Fruit fly (Drosophila melanogaster) whole organism, embryonic: ENCODE data around the gene Pop4.
A peak's percentile ranks its signal among the peaks of the same experiment; 100 is the strongest.

Experiments
- Aef1 ChIP-seq: fragments of 200-800 bp; sonication (Bioruptor generic); IDR thresholded peaks from 3 replicates; pipeline ENCODE4 v1.3.6; 2022; ENCODE audit warnings: missing biosample characterization, missing genetic modification characterization
- Antp ChIP-seq: fragments of 200-800 bp; sonication (Bioruptor generic); optimal IDR thresholded peaks from 3 replicates; lab custom pipeline; 2016; ENCODE audit warnings: missing biosample characterization, missing genetic modification characterization
- Atf-2 ChIP-seq: fragments of 200-800 bp; sonication (Bioruptor generic); optimal IDR thresholded peaks from 2 replicates; lab custom pipeline; 2016; ENCODE audit warnings: missing biosample characterization, missing genetic modification characterization
- Bdp1 ChIP-seq: fragments of 200-800 bp; sonication (Bioruptor generic); optimal IDR thresholded peaks from 3 replicates; lab custom pipeline; 2016; ENCODE audit warnings: missing biosample characterization, missing genetic modification characterization
- CG10267 ChIP-seq: fragments of 200-800 bp; sonication (Bioruptor generic); optimal IDR thresholded peaks from 2 replicates; lab custom pipeline; 2018; ENCODE audit warnings: missing biosample characterization, mild to moderate bottlenecking, missing genetic modification characterization, moderate library complexity
- CG10462 ChIP-seq: fragments of 200-800 bp; sonication (Bioruptor generic); optimal IDR thresholded peaks from 2 replicates; lab custom pipeline; 2016; ENCODE audit warnings: missing biosample characterization, missing genetic modification characterization
- CG11085 ChIP-seq: fragments of 200-800 bp; sonication (Bioruptor generic); IDR thresholded peaks from 2 replicates; pipeline ENCODE4 v1.3.6; 2022; ENCODE audit warnings: missing biosample characterization, missing genetic modification characterization
- CG13296 ChIP-seq: fragments of 200-800 bp; sonication (Bioruptor generic); optimal IDR thresholded peaks from 3 replicates; lab custom pipeline; 2018; ENCODE audit warnings: missing biosample characterization, mild to moderate bottlenecking, missing genetic modification characterization
- CG1602 ChIP-seq: fragments of 200-800 bp; sonication (Bioruptor generic); optimal IDR thresholded peaks from 3 replicates; lab custom pipeline; 2016; ENCODE audit warnings: missing biosample characterization, missing genetic modification characterization
- CG1832 ChIP-seq: fragments of 200-800 bp; sonication (Bioruptor generic); optimal IDR thresholded peaks from 2 replicates; lab custom pipeline; 2017; ENCODE audit warnings: missing biosample characterization, mild to moderate bottlenecking, missing genetic modification characterization, inconsistent platforms
- CG2129 ChIP-seq: fragments of 200-800 bp; sonication (Bioruptor generic); IDR thresholded peaks from 2 replicates; pipeline ENCODE4 v1.3.6; 2022; ENCODE audit warnings: missing biosample characterization, missing genetic modification characterization; ENCODE audit not compliant: partially characterized antibody
- CG33213 ChIP-seq: fragments of 200-800 bp; sonication (Bioruptor generic); optimal IDR thresholded peaks from 3 replicates; lab custom pipeline; 2016; ENCODE audit warnings: missing biosample characterization, missing genetic modification characterization
- CG3995 ChIP-seq: fragments of 200-800 bp; sonication (Bioruptor generic); optimal IDR thresholded peaks from 3 replicates; lab custom pipeline; 2016; ENCODE audit warnings: missing biosample characterization, missing genetic modification characterization
- CG4820 ChIP-seq: fragments of 200-800 bp; sonication (Bioruptor generic); optimal IDR thresholded peaks from 3 replicates; lab custom pipeline; 2016; ENCODE audit warnings: missing biosample characterization, missing genetic modification characterization
- CG8765 ChIP-seq: fragments of 200-800 bp; sonication (Bioruptor generic); IDR thresholded peaks from 2 replicates; pipeline ENCODE4 v1.3.6; 2022; ENCODE audit warnings: missing biosample characterization, missing genetic modification characterization
- E2f1 ChIP-seq: fragments of 200-800 bp; sonication (Bioruptor generic); IDR thresholded peaks from 2 replicates; pipeline ENCODE4 v1.3.6; 2022; ENCODE audit warnings: missing biosample characterization, missing genetic modification characterization
- ERR ChIP-seq: fragments of 200-800 bp; sonication (Bioruptor generic); optimal IDR thresholded peaks from 2 replicates; lab custom pipeline; 2016; ENCODE audit warnings: missing biosample characterization, missing genetic modification characterization
- Fer1 ChIP-seq: fragments of 200-800 bp; sonication (Bioruptor generic); optimal IDR thresholded peaks from 2 replicates; lab custom pipeline; 2017; ENCODE audit warnings: missing biosample characterization, mild to moderate bottlenecking, missing genetic modification characterization
- HLH54F ChIP-seq: fragments of 200-800 bp; sonication (Bioruptor generic); optimal IDR thresholded peaks from 3 replicates; lab custom pipeline; 2016; ENCODE audit warnings: missing biosample characterization, missing genetic modification characterization
- HLHmδ ChIP-seq: fragments of 200-800 bp; sonication (Bioruptor generic); optimal IDR thresholded peaks from 2 replicates; lab custom pipeline; 2018; ENCODE audit warnings: missing biosample characterization, mild to moderate bottlenecking, missing genetic modification characterization, moderate library complexity
- MTF-1 ChIP-seq: fragments of 200-800 bp; sonication (Bioruptor generic); optimal IDR thresholded peaks from 2 replicates; lab custom pipeline; 2018; ENCODE audit warnings: missing biosample characterization, mild to moderate bottlenecking, missing genetic modification characterization, borderline replicate concordance
- Myb ChIP-seq: fragments of 200-800 bp; sonication (Bioruptor generic); optimal IDR thresholded peaks from 2 replicates; lab custom pipeline; 2016; ENCODE audit warnings: missing biosample characterization, missing genetic modification characterization
- Opbp ChIP-seq: fragments of 200-800 bp; sonication (Bioruptor generic); IDR thresholded peaks from 3 replicates; pipeline ENCODE4 v1.3.6; 2022; ENCODE audit warnings: missing biosample characterization, missing genetic modification characterization; ENCODE audit not compliant: partially characterized antibody
- Poxn ChIP-seq: fragments of 200-800 bp; sonication (Bioruptor generic); IDR thresholded peaks from 2 replicates; pipeline ENCODE4 v1.3.6; 2022; ENCODE audit warnings: missing biosample characterization, missing genetic modification characterization
- Six4 ChIP-seq: fragments of 200-800 bp; sonication (Bioruptor generic); optimal IDR thresholded peaks from 2 replicates; lab custom pipeline; 2016; ENCODE audit warnings: missing biosample characterization, missing genetic modification characterization
- TFAM ChIP-seq: fragments of 200-800 bp; sonication (Bioruptor generic); optimal IDR thresholded peaks from 2 replicates; lab custom pipeline; 2017; ENCODE audit warnings: missing biosample characterization, missing genetic modification characterization, inconsistent platforms
- Vsx1 ChIP-seq: fragments of 200-800 bp; sonication (Bioruptor generic); optimal IDR thresholded peaks from 2 replicates; lab custom pipeline; 2017; ENCODE audit warnings: missing biosample characterization, mild to moderate bottlenecking, missing genetic modification characterization, missing genetic modification reagents
- amos ChIP-seq: fragments of 200-800 bp; sonication (Bioruptor generic); IDR thresholded peaks from 2 replicates; pipeline ENCODE4 v1.3.6; 2022; ENCODE audit warnings: missing biosample characterization, missing genetic modification characterization; ENCODE audit not compliant: partially characterized antibody
- ash1 ChIP-seq: fragments of 200-800 bp; sonication (Bioruptor generic); optimal IDR thresholded peaks from 2 replicates; lab custom pipeline; 2018; ENCODE audit warnings: missing biosample characterization, mild to moderate bottlenecking, missing genetic modification characterization
- br ChIP-seq: fragments of >200 bp; optimal IDR thresholded peaks from 2 replicates; lab custom pipeline; 2017
- caup ChIP-seq: fragments of 200-800 bp; sonication (Bioruptor generic); optimal IDR thresholded peaks from 3 replicates; lab custom pipeline; 2017; ENCODE audit warnings: missing biosample characterization, mild to moderate bottlenecking, missing genetic modification characterization, moderate library complexity; ENCODE audit not compliant: severe bottlenecking
- danr ChIP-seq: fragments of 200-800 bp; sonication (Bioruptor generic); IDR thresholded peaks from 2 replicates; pipeline ENCODE4 v1.3.6; 2022; ENCODE audit warnings: missing biosample characterization, missing genetic modification characterization
- dm ChIP-seq: fragments of 200-800 bp; sonication (Bioruptor generic); optimal IDR thresholded peaks from 3 replicates; lab custom pipeline; 2016; ENCODE audit warnings: missing biosample characterization, missing genetic modification characterization
- dpn ChIP-seq, 2 experiments: fragments of 200-800 bp; sonication (Bioruptor generic); optimal IDR thresholded peaks; 3 replicates each; lab custom pipeline; 2016; ENCODE audit warnings: missing biosample characterization in 2 of 2, missing genetic modification characterization in 2 of 2
- en ChIP-seq: fragments of 200-800 bp; sonication (Bioruptor generic); optimal IDR thresholded peaks from 2 replicates; lab custom pipeline; 2016; ENCODE audit warnings: missing biosample characterization, missing genetic modification characterization
- exex ChIP-seq: fragments of 200-800 bp; sonication (Bioruptor generic); optimal IDR thresholded peaks from 4 replicates; lab custom pipeline; 2018; ENCODE audit warnings: missing biosample characterization, mild to moderate bottlenecking, missing genetic modification characterization, moderate library complexity
- gcm2 ChIP-seq: fragments of 200-800 bp; sonication (Bioruptor generic); optimal IDR thresholded peaks from 2 replicates; lab custom pipeline; 2016; ENCODE audit warnings: missing biosample characterization, missing genetic modification characterization
- ham ChIP-seq: fragments of 200-800 bp; sonication (Bioruptor generic); IDR thresholded peaks from 2 replicates; pipeline ENCODE4 v1.3.6; 2022; ENCODE audit warnings: missing biosample characterization, missing genetic modification characterization
- hbn ChIP-seq: fragments of 200-800 bp; sonication (Bioruptor generic); IDR thresholded peaks from 2 replicates; pipeline ENCODE4 v1.3.6; 2022; ENCODE audit warnings: missing biosample characterization, missing genetic modification characterization; ENCODE audit not compliant: partially characterized antibody
- her ChIP-seq: fragments of 200-800 bp; sonication (Bioruptor generic); optimal IDR thresholded peaks from 2 replicates; lab custom pipeline; 2016; ENCODE audit warnings: missing biosample characterization, missing genetic modification characterization
- ind ChIP-seq: fragments of 200-800 bp; sonication (Bioruptor generic); optimal IDR thresholded peaks from 3 replicates; lab custom pipeline; 2016; ENCODE audit warnings: missing biosample characterization, missing genetic modification characterization
- lilli ChIP-seq: fragments of 200-800 bp; sonication (Bioruptor generic); optimal IDR thresholded peaks from 3 replicates; lab custom pipeline; 2016; ENCODE audit warnings: missing biosample characterization, missing genetic modification characterization
- nerfin-2 ChIP-seq: fragments of 200-800 bp; sonication (Bioruptor generic); IDR thresholded peaks from 2 replicates; pipeline ENCODE4 v1.3.6; 2022; ENCODE audit warnings: missing biosample characterization, missing genetic modification characterization; ENCODE audit not compliant: partially characterized antibody
- pfk ChIP-seq: fragments of 200-800 bp; sonication (Bioruptor generic); optimal IDR thresholded peaks from 2 replicates; lab custom pipeline; 2018; ENCODE audit warnings: missing biosample characterization, mild to moderate bottlenecking, missing genetic modification characterization, moderate library complexity
- phol ChIP-seq: fragments of 200-800 bp; sonication (Bioruptor generic); optimal IDR thresholded peaks from 3 replicates; lab custom pipeline; 2018; ENCODE audit warnings: missing biosample characterization, mild to moderate bottlenecking, missing genetic modification characterization, moderate library complexity
- run ChIP-seq: fragments of 200-800 bp; sonication (Bioruptor generic); optimal IDR thresholded peaks from 3 replicates; lab custom pipeline; 2018; ENCODE audit warnings: missing biosample characterization, mild to moderate bottlenecking, missing genetic modification characterization
- sd ChIP-seq: fragments of 200-800 bp; sonication (Bioruptor generic); optimal IDR thresholded peaks from 3 replicates; lab custom pipeline; 2018; ENCODE audit warnings: missing biosample characterization, mild to moderate bottlenecking, missing genetic modification characterization, moderate library complexity
- sens ChIP-seq: fragments of 200-800 bp; sonication (Bioruptor generic); peaks from one replicate; lab custom pipeline; 2016; ENCODE audit warnings: missing biosample characterization, missing genetic modification characterization
- slp2 ChIP-seq: fragments of 200-800 bp; sonication (Bioruptor generic); optimal IDR thresholded peaks from 2 replicates; lab custom pipeline; 2016; ENCODE audit warnings: missing biosample characterization, missing genetic modification characterization
- tap ChIP-seq: fragments of 200-800 bp; optimal IDR thresholded peaks from 3 replicates; lab custom pipeline; 2019; ENCODE audit warnings: missing biosample characterization, mild to moderate bottlenecking, missing genetic modification characterization, moderate library complexity
- toy ChIP-seq: fragments of 200-800 bp; sonication (Bioruptor generic); IDR thresholded peaks from 2 replicates; pipeline ENCODE4 v1.3.6; 2022; ENCODE audit warnings: missing biosample characterization, missing genetic modification characterization
- wdn ChIP-seq: fragments of 200-800 bp; sonication (Bioruptor generic); IDR thresholded peaks from 2 replicates; pipeline ENCODE4 v1.3.6; 2022; ENCODE audit warnings: missing biosample characterization, missing genetic modification characterization

The Pop4 gene

DNA sequence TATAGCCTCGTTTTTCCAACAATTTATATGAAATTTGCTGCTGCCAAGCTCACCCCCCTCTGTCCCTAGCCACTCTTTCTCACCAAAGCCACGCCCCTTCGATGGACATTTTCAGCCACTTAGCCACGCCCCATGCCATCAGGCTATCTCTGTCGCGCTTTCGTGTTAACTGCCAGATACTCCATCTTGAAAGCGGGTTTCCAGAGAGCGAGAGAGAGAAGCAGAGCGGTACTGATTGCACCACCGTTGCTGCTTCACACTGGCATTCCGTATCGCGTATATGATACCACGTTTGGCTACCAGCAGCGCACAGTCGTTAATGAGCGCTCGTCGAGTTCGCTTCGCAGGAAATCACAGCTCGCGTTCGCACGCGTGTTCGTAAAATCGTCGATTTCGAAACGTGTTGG lies 30.6 kb downstream of the Pop4 start, which contains the start of gene exex (continued):
- no peak for TF ChIP-seq Myb (GFP tag; lab: Kevin White, UChicago)
- peak; percentile 36 for TF ChIP-seq HLHmδ (GFP tag; lab: Kevin White, UChicago)
- no peak for TF ChIP-seq dm (GFP tag; lab: Kevin White, UChicago)
- TF ChIP-seq CG8765 (GFP tag; lab: Robert Waterston, UW): no peak
- no peak for TF ChIP-seq Six4 (GFP tag; lab: Kevin White, UChicago)
- no peak for TF ChIP-seq CG13296 (GFP tag; lab: Kevin White, UChicago)
- TF ChIP-seq sens (GFP tag; lab: Kevin White, UChicago): peak; percentile 78
- TF ChIP-seq exex: peak; percentile 98
- no peak for TF ChIP-seq TFAM (GFP tag; lab: Kevin White, UChicago)
- no peak for TF ChIP-seq CG4820
- no peak for TF ChIP-seq wdn
- no peak for TF ChIP-seq tap (tag; lab: Kevin White, UChicago)
- no peak for TF ChIP-seq Aef1
- TF ChIP-seq CG33213: peak; percentile 1
- TF ChIP-seq Atf-2 (GFP tag; lab: Kevin White, UChicago): no peak
- no peak for TF ChIP-seq her (GFP tag; lab: Kevin White, UChicago)
- TF ChIP-seq E2f1 (GFP tag; lab: Robert Waterston, UW): no peak
- TF ChIP-seq Opbp: 0 out of 3 replicates have a peak, but pooled peaks have one; percentile 13
- TF ChIP-seq CG10462 (GFP tag; lab: Kevin White, UChicago): no peak
- peak; percentile 83 for TF ChIP-seq phol (tag; lab: Kevin White, UChicago)
- TF ChIP-seq MTF-1 (GFP tag; lab: Kevin White, UChicago): no peak
- TF ChIP-seq CG1602: no peak
- no peak for TF ChIP-seq hbn (GFP tag; lab: Robert Waterston, UW)
- TF ChIP-seq Fer1 (GFP tag; lab: Kevin White, UChicago): no peak
- no peak for TF ChIP-seq Poxn (GFP tag; lab: Robert Waterston, UW)
- no peak for TF ChIP-seq CG3995 (GFP tag; lab: Kevin White, UChicago)
- TF ChIP-seq CG2129 (GFP tag; lab: Robert Waterston, UW): no peak
- TF ChIP-seq caup (GFP tag; lab: Kevin White, UChicago): peak; percentile 31
- no peak for TF ChIP-seq pfk (GFP tag; lab: Kevin White, UChicago)
- no peak for TF ChIP-seq nerfin-2 (GFP tag; lab: Robert Waterston, UW)
- peak; percentile 85 for TF ChIP-seq sd (tag; lab: Kevin White, UChicago)
- peak; percentile 17; the same call in 1 of the 2 replicates for TF ChIP-seq amos (GFP tag; lab: Robert Waterston, UW)
- TF ChIP-seq br: no peak
- no peak for TF ChIP-seq danr (GFP tag; lab: Robert Waterston, UW)
- TF ChIP-seq ham (GFP tag; lab: Robert Waterston, UW): no peak
- TF ChIP-seq run (tag; lab: Kevin White, UChicago): no peak
- TF ChIP-seq ash1 (GFP tag; lab: Kevin White, UChicago): peak; percentile 83
- no peak for TF ChIP-seq gcm2 (GFP tag; lab: Kevin White, UChicago)
- peak; percentile 89 for TF ChIP-seq CG1832 (GFP tag; lab: Kevin White, UChicago)
- no peak for TF ChIP-seq CG11085
- no peak for TF ChIP-seq en (GFP tag; lab: Kevin White, UChicago)
- peak; percentile 6 for TF ChIP-seq CG10267 (tag; lab: Kevin White, UChicago)
- no peak for TF ChIP-seq ERR
- no peak for TF ChIP-seq toy (GFP tag; lab: Robert Waterston, UW)
- no peak for TF ChIP-seq ind (GFP tag; lab: Kevin White, UChicago)
- no peak for TF ChIP-seq dpn (GFP tag; optimal IDR thresholded peaks at IDR 0.05; lab: Kevin White, UChicago)
- no peak for TF ChIP-seq lilli (GFP tag; lab: Kevin White, UChicago)
- TF ChIP-seq HLH54F (GFP tag; lab: Kevin White, UChicago): no peak
- no peak for TF ChIP-seq Antp (GFP tag; lab: Kevin White, UChicago)
- TF ChIP-seq Vsx1 (GFP tag; lab: Kevin White, UChicago): peak; percentile 55
- no peak for TF ChIP-seq Bdp1
- TF ChIP-seq slp2 (GFP tag; lab: Kevin White, UChicago): no peak
